Fruit fly (Drosophila melanogaster) whole organism, embryonic: Measurements from ENCODE around the gene CG13081.
A peak's percentile ranks its signal among the peaks of the same experiment; 100 is the strongest.

Experiments used
- Ada2b ChIP-seq: fragments of 200-800 bp; sonication (Bioruptor generic); IDR thresholded peaks from 2 replicates; pipeline ENCODE4 v1.3.6; 2022; ENCODE audit warnings: missing biosample characterization, missing genetic modification characterization
- B-H1 ChIP-seq: fragments of 200-800 bp; sonication (Bioruptor generic); IDR thresholded peaks from 3 replicates; pipeline ENCODE4 v1.3.6; 2022; ENCODE audit warnings: missing biosample characterization, missing genetic modification characterization
- B-H2 ChIP-seq: fragments of 200-800 bp; sonication (Bioruptor generic); optimal IDR thresholded peaks from 2 replicates; lab custom pipeline; 2018; ENCODE audit warnings: missing biosample characterization, mild to moderate bottlenecking, missing genetic modification characterization
- Blimp-1 ChIP-seq: fragments of 200-800 bp; sonication (Bioruptor generic); optimal IDR thresholded peaks from 3 replicates; lab custom pipeline; 2018; ENCODE audit warnings: missing biosample characterization, missing genetic modification characterization, mild to moderate bottlenecking, moderate library complexity, missing genetic modification reagents
- BtbVII ChIP-seq: fragments of 200-800 bp; sonication (Bioruptor generic); optimal IDR thresholded peaks from 3 replicates; lab custom pipeline; 2017; ENCODE audit warnings: missing biosample characterization, mild to moderate bottlenecking, missing genetic modification characterization
- CG1024 ChIP-seq: fragments of 200-800 bp; sonication (Bioruptor generic); IDR thresholded peaks from 2 replicates; pipeline ENCODE4 v1.3.6; 2022; ENCODE audit warnings: missing biosample characterization, missing genetic modification characterization
- CG10274 ChIP-seq: fragments of 200-800 bp; sonication (Bioruptor generic); optimal IDR thresholded peaks from 3 replicates; lab custom pipeline; 2017; ENCODE audit warnings: missing biosample characterization, mild to moderate bottlenecking, missing genetic modification characterization
- CG10462 ChIP-seq: fragments of 200-800 bp; sonication (Bioruptor generic); optimal IDR thresholded peaks from 2 replicates; lab custom pipeline; 2016; ENCODE audit warnings: missing biosample characterization, missing genetic modification characterization
- CG10565 ChIP-seq: fragments of 200-800 bp; sonication (Bioruptor generic); optimal IDR thresholded peaks from 3 replicates; lab custom pipeline; 2016; ENCODE audit warnings: missing biosample characterization, mild to moderate bottlenecking, missing genetic modification characterization
- CG12155 ChIP-seq: fragments of 200-800 bp; sonication (Bioruptor generic); optimal IDR thresholded peaks from 3 replicates; lab custom pipeline; 2016; ENCODE audit warnings: missing biosample characterization, missing genetic modification characterization
- CG1233 ChIP-seq: fragments of 200-800 bp; sonication (Bioruptor generic); optimal IDR thresholded peaks from 4 replicates; lab custom pipeline; 2018; ENCODE audit warnings: missing biosample characterization, mild to moderate bottlenecking, missing genetic modification characterization
- CG12659 ChIP-seq: fragments of 200-800 bp; sonication (Bioruptor generic); optimal IDR thresholded peaks from 3 replicates; lab custom pipeline; 2017; ENCODE audit warnings: mild to moderate bottlenecking, missing biosample characterization, missing genetic modification reagents, missing genetic modification characterization
- CG14014 ChIP-seq: fragments of 200-800 bp; sonication (Bioruptor generic); IDR thresholded peaks from 2 replicates; pipeline ENCODE4 v1.3.6; 2022; ENCODE audit warnings: missing biosample characterization, missing genetic modification characterization
- CG14667 ChIP-seq: fragments of 200-800 bp; sonication (Bioruptor generic); IDR thresholded peaks from 2 replicates; pipeline ENCODE4 v1.3.6; 2022; ENCODE audit warnings: missing biosample characterization, missing genetic modification characterization
- CG15514 ChIP-seq: fragments of 200-800 bp; sonication (Bioruptor generic); optimal IDR thresholded peaks from 3 replicates; lab custom pipeline; 2017; ENCODE audit warnings: missing biosample characterization, missing genetic modification characterization, mild to moderate bottlenecking, moderate library complexity, missing genetic modification reagents
- CG2889 ChIP-seq: fragments of 200-800 bp; sonication (Bioruptor generic); IDR thresholded peaks from 3 replicates; pipeline ENCODE4 v1.3.6; 2022; ENCODE audit warnings: missing biosample characterization, missing genetic modification characterization
- CG31388 ChIP-seq: fragments of 200-800 bp; sonication (Bioruptor generic); optimal IDR thresholded peaks from 2 replicates; lab custom pipeline; 2016; ENCODE audit warnings: missing biosample characterization, missing genetic modification characterization
- CG32767 ChIP-seq: fragments of 200-800 bp; sonication (Bioruptor generic); IDR thresholded peaks from 2 replicates; pipeline ENCODE4 v1.3.6; 2022; ENCODE audit warnings: missing biosample characterization, missing genetic modification characterization
- CG3838 ChIP-seq: fragments of 200-800 bp; sonication (Bioruptor generic); optimal IDR thresholded peaks from 3 replicates; lab custom pipeline; 2016; ENCODE audit warnings: missing biosample characterization, missing genetic modification characterization
- CG3995 ChIP-seq: fragments of 200-800 bp; sonication (Bioruptor generic); optimal IDR thresholded peaks from 3 replicates; lab custom pipeline; 2016; ENCODE audit warnings: missing biosample characterization, missing genetic modification characterization
- CG6813 ChIP-seq: fragments of 200-800 bp; sonication (Bioruptor generic); optimal IDR thresholded peaks from 2 replicates; lab custom pipeline; 2017; ENCODE audit warnings: missing biosample characterization, missing genetic modification characterization, mild to moderate bottlenecking, moderate library complexity, missing genetic modification reagents
- CG8281 ChIP-seq: fragments of 200-800 bp; sonication (Bioruptor generic); optimal IDR thresholded peaks from 2 replicates; lab custom pipeline; 2018; ENCODE audit warnings: missing biosample characterization, mild to moderate bottlenecking, missing genetic modification characterization, moderate library complexity
- CG8388 ChIP-seq: fragments of 200-800 bp; sonication (Bioruptor generic); optimal IDR thresholded peaks from 2 replicates; lab custom pipeline; 2019; ENCODE audit warnings: missing biosample characterization, mild to moderate bottlenecking, missing genetic modification characterization, moderate library complexity
- CG9437 ChIP-seq: fragments of 200-800 bp; sonication (Bioruptor generic); optimal IDR thresholded peaks from 2 replicates; lab custom pipeline; 2018; ENCODE audit warnings: missing biosample characterization, mild to moderate bottlenecking, missing genetic modification characterization
- Dbx ChIP-seq: fragments of 200-800 bp; sonication (Bioruptor generic); IDR thresholded peaks from 3 replicates; pipeline ENCODE4 v1.3.6; 2022; ENCODE audit warnings: missing biosample characterization, missing genetic modification characterization
- Doc2 ChIP-seq: fragments of 200-800 bp; sonication (Bioruptor generic); IDR thresholded peaks from 2 replicates; pipeline ENCODE4 v1.3.6; 2022; ENCODE audit warnings: missing biosample characterization, missing genetic modification characterization
- E2f1 ChIP-seq: fragments of 200-800 bp; sonication (Bioruptor generic); IDR thresholded peaks from 2 replicates; pipeline ENCODE4 v1.3.6; 2022; ENCODE audit warnings: missing biosample characterization, missing genetic modification characterization
- ERR ChIP-seq: fragments of 200-800 bp; sonication (Bioruptor generic); optimal IDR thresholded peaks from 2 replicates; lab custom pipeline; 2016; ENCODE audit warnings: missing biosample characterization, missing genetic modification characterization
- Gsc ChIP-seq: fragments of 200-800 bp; sonication (Bioruptor generic); IDR thresholded peaks from 2 replicates; pipeline ENCODE4 v1.3.6; 2022; ENCODE audit warnings: missing biosample characterization, missing genetic modification characterization
- HHEX ChIP-seq: fragments of 200-800 bp; sonication (Bioruptor generic); optimal IDR thresholded peaks from 3 replicates; lab custom pipeline; 2017; ENCODE audit warnings: missing biosample characterization, mild to moderate bottlenecking, missing genetic modification characterization, missing genetic modification reagents
- Meics ChIP-seq: fragments of 200-800 bp; sonication (Bioruptor generic); optimal IDR thresholded peaks from 2 replicates; lab custom pipeline; 2017; ENCODE audit warnings: missing biosample characterization, mild to moderate bottlenecking, missing genetic modification characterization
- Myb ChIP-seq: fragments of 200-800 bp; sonication (Bioruptor generic); optimal IDR thresholded peaks from 2 replicates; lab custom pipeline; 2016; ENCODE audit warnings: missing biosample characterization, missing genetic modification characterization
- NC2β ChIP-seq: fragments of 200-800 bp; sonication (Bioruptor generic); optimal IDR thresholded peaks from 2 replicates; lab custom pipeline; 2016; ENCODE audit warnings: missing biosample characterization, missing genetic modification characterization
- Sry-β ChIP-seq: fragments of 200-800 bp; sonication (Bioruptor generic); optimal IDR thresholded peaks from 2 replicates; lab custom pipeline; 2018; ENCODE audit warnings: missing biosample characterization, mild to moderate bottlenecking, missing genetic modification characterization, moderate library complexity
- al ChIP-seq: fragments of 200-800 bp; sonication (Bioruptor generic); IDR thresholded peaks from 2 replicates; pipeline ENCODE4 v1.3.6; 2022; ENCODE audit warnings: missing biosample characterization, missing genetic modification characterization
- ase ChIP-seq: fragments of 200-800 bp; sonication (Bioruptor generic); IDR thresholded peaks from 3 replicates; pipeline ENCODE4 v1.3.6; 2022; ENCODE audit warnings: missing biosample characterization, missing genetic modification characterization
- ato ChIP-seq: fragments of 200-800 bp; sonication (Bioruptor generic); IDR thresholded peaks from 2 replicates; pipeline ENCODE4 v1.3.6; 2022; ENCODE audit warnings: missing biosample characterization, missing genetic modification characterization; ENCODE audit not compliant: partially characterized antibody
- btn ChIP-seq: fragments of 200-800 bp; sonication (Bioruptor generic); optimal IDR thresholded peaks from 2 replicates; lab custom pipeline; 2016; ENCODE audit warnings: missing biosample characterization, missing genetic modification characterization
- dm ChIP-seq: fragments of 200-800 bp; sonication (Bioruptor generic); optimal IDR thresholded peaks from 3 replicates; lab custom pipeline; 2016; ENCODE audit warnings: missing biosample characterization, missing genetic modification characterization
- dpn ChIP-seq, 2 experiments: fragments of 200-800 bp; sonication (Bioruptor generic); optimal IDR thresholded peaks; 3 replicates each; lab custom pipeline; 2016; ENCODE audit warnings: missing biosample characterization in 2 of 2, missing genetic modification characterization in 2 of 2
- ems ChIP-seq: fragments of 200-800 bp; sonication (Bioruptor generic); optimal IDR thresholded peaks from 3 replicates; lab custom pipeline; 2016; ENCODE audit warnings: missing biosample characterization, missing genetic modification characterization
- fd96Cb ChIP-seq: fragments of 200-800 bp; sonication (Bioruptor generic); optimal IDR thresholded peaks from 2 replicates; lab custom pipeline; 2018; ENCODE audit warnings: missing biosample characterization, mild to moderate bottlenecking, missing genetic modification characterization, moderate library complexity
- hth ChIP-seq: fragments of >200 bp; optimal IDR thresholded peaks from 2 replicates; lab custom pipeline; 2017; ENCODE audit warnings: inconsistent platforms
- lab ChIP-seq: fragments of 200-800 bp; sonication (Bioruptor generic); optimal IDR thresholded peaks from 3 replicates; lab custom pipeline; 2017; ENCODE audit warnings: missing biosample characterization, missing genetic modification characterization, mild to moderate bottlenecking, moderate library complexity, missing genetic modification reagents
- lola ChIP-seq, 3 experiments: fragments of >200 bp in 2 of 3; fragments of 200-800 bp in 1 of 3; sonication (Bioruptor generic) in 1 of 3; optimal IDR thresholded peaks; 2 replicates each; lab custom pipeline; 2017 to 2019; ENCODE audit warnings: missing biosample characterization in 3 of 3, missing genetic modification characterization in 3 of 3, mild to moderate bottlenecking in 1 of 3, moderate library complexity in 1 of 3
- row ChIP-seq: fragments of 200-800 bp; sonication (Bioruptor generic); IDR thresholded peaks from 3 replicates; pipeline ENCODE4 v1.3.6; 2022; ENCODE audit warnings: missing biosample characterization, missing genetic modification characterization
- salm ChIP-seq: fragments of 200-800 bp; sonication (Bioruptor generic); optimal IDR thresholded peaks from 2 replicates; lab custom pipeline; 2018; ENCODE audit warnings: missing biosample characterization, mild to moderate bottlenecking, missing genetic modification characterization
- schlank ChIP-seq: fragments of 200-800 bp; sonication (Bioruptor generic); optimal IDR thresholded peaks from 2 replicates; lab custom pipeline; 2018; ENCODE audit warnings: missing biosample characterization, mild to moderate bottlenecking, missing genetic modification characterization
- sens ChIP-seq: fragments of 200-800 bp; sonication (Bioruptor generic); peaks from one replicate; lab custom pipeline; 2016; ENCODE audit warnings: missing biosample characterization, missing genetic modification characterization
- sna ChIP-seq: fragments of 200-800 bp; sonication (Bioruptor generic); IDR thresholded peaks from 2 replicates; pipeline ENCODE4 v1.3.6; 2022; ENCODE audit warnings: missing biosample characterization, missing genetic modification characterization; ENCODE audit not compliant: partially characterized antibody

Gene CG13081

DNA sequence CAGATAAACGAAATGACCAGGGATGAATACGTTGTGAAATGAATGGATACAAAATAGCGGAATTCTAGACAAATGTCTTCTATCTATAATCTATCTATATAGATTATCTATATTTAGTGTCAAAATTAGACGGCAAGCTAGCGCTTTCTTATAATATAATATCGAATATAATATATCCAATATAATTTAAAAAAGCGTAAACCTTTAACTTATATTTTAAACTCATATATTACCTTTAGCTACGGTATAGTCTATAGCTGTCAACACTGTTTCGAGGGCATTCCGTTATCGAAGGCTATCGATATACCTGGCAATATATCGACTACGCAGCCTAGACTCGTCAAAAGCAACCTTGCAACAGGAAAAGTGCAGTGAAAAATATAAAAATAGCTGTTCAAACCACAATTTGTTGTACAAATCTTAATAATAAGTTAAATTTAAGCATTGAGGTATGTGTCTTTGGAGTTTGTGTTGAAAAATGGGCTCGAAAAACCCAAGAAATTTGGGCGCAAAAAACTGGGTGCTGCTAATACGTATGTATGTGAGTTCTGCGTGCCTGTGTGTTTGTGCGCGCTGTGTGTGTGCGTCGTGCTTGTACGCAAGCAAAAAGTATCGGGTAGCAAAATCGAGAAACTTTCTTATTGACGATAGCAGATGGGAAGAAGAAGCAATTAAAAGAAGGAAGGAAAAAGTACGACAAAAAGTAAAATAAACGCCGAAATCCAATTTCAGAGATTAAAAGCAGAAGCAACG is 47.3 kb upstream of the CG13081 start, which contains the start of the genes swm and Ctu2 (continued):
- TF ChIP-seq schlank (no peak), salm (tag; lab: Kevin White, UChicago) (no peak), B-H2 (GFP tag; lab: Kevin White, UChicago) (peak; percentile 88), fd96Cb (tag; lab: Kevin White, UChicago) (peak; percentile 48), CG8281 (tag; lab: Kevin White, UChicago) (peak; percentile 84), Meics (GFP tag; lab: Kevin White, UChicago) (no peak), CG31388 (GFP tag; lab: Kevin White, UChicago) (no peak), ems (GFP tag; lab: Kevin White, UChicago) (no peak), CG14014 (GFP tag; lab: Robert Waterston, UW) (peak; percentile 65), CG12659 (GFP tag; lab: Kevin White, UChicago) (peak; percentile 82), dpn (GFP tag; optimal IDR thresholded peaks at IDR 0.05; lab: Kevin White, UChicago) (peak; percentile 1 to 71), lab (GFP tag; lab: Kevin White, UChicago) (no peak), Doc2 (GFP tag; lab: Robert Waterston, UW) (no peak), ato (no peak), CG32767 (0 out of 2 replicates have a peak, but pooled peaks have one; percentile 26), al (GFP tag; lab: Robert Waterston, UW) (peak; percentile 56; the same call in 1 of the 2 replicates), E2f1 (peak; percentile 46), CG15514 (GFP tag; lab: Kevin White, UChicago) (peak; percentile 44), CG3838 (no peak), Myb (GFP tag; lab: Kevin White, UChicago) (no peak), CG10274 (GFP tag; lab: Kevin White, UChicago) (no peak), sens (GFP tag; lab: Kevin White, UChicago) (peak; percentile 66), NC2β (GFP tag; lab: Kevin White, UChicago) (no peak), btn (GFP tag; lab: Kevin White, UChicago) (no peak), ERR (GFP tag; lab: Kevin White, UChicago) (no peak), BtbVII (GFP tag; lab: Kevin White, UChicago) (no peak), CG12155 (GFP tag; lab: Kevin White, UChicago) (peak; percentile 60), Ada2b (GFP tag; lab: Robert Waterston, UW) (peak; percentile 54; the same call in 1 of the 2 replicates), CG8388 (GFP tag; lab: Kevin White, UChicago) (peak; percentile 69), Sry-β (GFP tag; lab: Kevin White, UChicago) (peak; percentile 94), dm (GFP tag; lab: Kevin White, UChicago) (peak; percentile 20), ase (no peak), CG10565 (GFP tag; lab: Kevin White, UChicago) (no peak), lola (GFP tag; optimal IDR thresholded peaks at IDR 0.05; lab: Kevin White, UChicago) (peak in 1 of 3 experiments; percentile 73), CG1233 (GFP tag; lab: Kevin White, UChicago) (peak; percentile 41), Dbx (GFP tag; lab: Robert Waterston, UW) (peak; percentile 62), CG1024 (GFP tag; lab: Robert Waterston, UW) (no peak), CG2889 (GFP tag; lab: Robert Waterston, UW) (no peak), row (GFP tag; lab: Robert Waterston, UW) (peak; percentile 90), CG9437 (peak; percentile 79), CG3995 (GFP tag; lab: Kevin White, UChicago) (peak; percentile 3), hth (lab: Kevin White, UChicago) (no peak), sna (GFP tag; lab: Robert Waterston, UW) (peak; percentile 67; the same call in 1 of the 2 replicates), B-H1 (GFP tag; lab: Robert Waterston, UW) (peak; percentile 22; the same call in 2 of the 3 replicates), CG6813 (GFP tag; lab: Kevin White, UChicago) (no peak), CG10462 (GFP tag; lab: Kevin White, UChicago) (no peak), HHEX (no peak), Gsc (GFP tag; lab: Robert Waterston, UW) (no peak), Blimp-1 (GFP tag; lab: Kevin White, UChicago) (no peak), CG14667 (GFP tag; lab: Robert Waterston, UW) (no peak)
